Worm (Caenorhabditis elegans) whole organism, young adult: Measurements from ENCODE around the gene C31G12.4.

Experiments
- pha-4 ChIP-seq: fragments of 150-350 bp; sonication (generic microtip); optimal IDR thresholded peaks from 2 replicates; lab custom pipeline; 2014; ENCODE audit warnings: missing biosample characterization, missing genetic modification reagents, missing genetic modification characterization
- tbp1 ChIP-seq: fragments of 200-800 bp; sonication (Bioruptor generic); optimal IDR thresholded peaks from 2 replicates; lab custom pipeline; 2018; ENCODE audit warnings: mild to moderate bottlenecking, missing genetic modification characterization, missing compliant biosample characterization
- unc-62 ChIP-seq: fragments of 150-350 bp; optimal IDR thresholded peaks from 2 replicates; lab custom pipeline; 2014; ENCODE audit warnings: missing biosample characterization, missing genetic modification reagents, missing genetic modification characterization
- ztf-6 ChIP-seq: fragments of 200-800 bp; sonication (Bioruptor generic); IDR thresholded peaks from 2 replicates; pipeline ENCODE4 v1.3.6; 2022; ENCODE audit warnings: missing genetic modification reagents, missing genetic modification characterization, missing compliant biosample characterization

DNA sequence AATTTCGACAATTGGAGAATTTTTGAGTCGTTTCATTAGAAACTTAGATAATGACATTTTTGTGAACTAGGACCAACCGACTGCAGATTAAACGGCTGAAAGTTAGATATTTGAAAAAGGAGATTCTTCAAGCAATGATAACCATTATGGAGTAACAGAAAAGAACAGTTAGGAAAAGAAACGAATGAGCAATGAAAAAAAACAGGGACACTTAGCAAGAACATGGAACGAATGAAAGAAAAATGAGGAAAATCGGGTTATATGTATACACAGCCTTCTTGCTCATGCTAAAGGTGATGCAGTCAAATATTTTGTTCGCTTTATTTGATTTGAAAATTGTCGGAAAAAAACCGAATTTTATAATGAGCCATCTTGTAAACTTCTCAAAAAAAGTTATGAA lies 45.8 kb upstream of the C31G12.4 start, which contains the start of gene F16H6.10:
- TF ChIP-seq tbp1 (GFP tag; lab: Kevin White, UChicago) (no peak), ztf-6 (GFP tag; lab: Robert Waterston, UW) (no peak), unc-62 (GFP tag; lab: Kevin White, UChicago) (no peak), pha-4 (tag; lab: Kevin White, UChicago) (no peak)
